Fruit fly (Drosophila melanogaster) S2 (cell line): Measurements from ENCODE around the gene pall.

ENCODE experiments used
- CG8478 ChIP-seq: fragments of >200 bp; optimal IDR thresholded peaks from 2 replicates; lab custom pipeline; 2018
- CTCF ChIP-seq, 2 experiments: fragments of >200 bp; optimal IDR thresholded peaks; 2 replicates each; lab custom pipeline; 2018

The pall gene

dm6 chr3L:9487586-9487985 lies at the start of gene pall:
Gene pall (minus strand): TSS chr3L:9487790.
- TF ChIP-seq CG8478 (lab: Kevin White, UChicago) (no peak), CTCF (optimal IDR thresholded peaks at IDR 0.05; lab: Kevin White, UChicago) (peak in 1 of 2 experiments; percentile 6)

- TF ChIP-seq CG8478 (lab: Kevin White, UChicago), result no peak
- TF ChIP-seq CTCF (optimal IDR thresholded peaks at IDR 0.05; lab: Kevin White, UChicago), result no peak
These were observed 41.2 kb upstream of the pall start, which contains the start of gene Or67a for dm6 chr3L:9528835-9529234. Gene Or67a (plus strand): TSS chr3L:9529067.

dm6 chr3L:9525444-9525843 lies 37.9 kb upstream of the pall start, which contains the start of gene CG33700:
Gene CG33700 (minus strand): TSS chr3L:9525544.
- TF ChIP-seq CG8478 (lab: Kevin White, UChicago) (no peak), CTCF (optimal IDR thresholded peaks at IDR 0.05; lab: Kevin White, UChicago) (no peak)

- TF ChIP-seq CTCF (optimal IDR thresholded peaks at IDR 0.05; lab: Kevin White, UChicago), result no peak
- TF ChIP-seq CG8478 (lab: Kevin White, UChicago), result no peak
These were observed 25.7 kb upstream of the pall start, which contains the start of gene CG33702 for dm6 chr3L:9513309-9513708. Gene CG33702 (minus strand): TSS chr3L:9513409.

- TF ChIP-seq CTCF (optimal IDR thresholded peaks at IDR 0.05; lab: Kevin White, UChicago), result no peak
- TF ChIP-seq CG8478 (lab: Kevin White, UChicago), result no peak
These were observed 25.0 kb upstream of the pall start, which contains the start of gene CG33703 for dm6 chr3L:9512560-9512959. Gene CG33703 (minus strand): TSS chr3L:9512660.

- TF ChIP-seq CTCF (optimal IDR thresholded peaks at IDR 0.05; lab: Kevin White, UChicago) (peak; percentile 50 to 64), CG8478 (lab: Kevin White, UChicago) (no peak)
These were observed 24.0 kb upstream of the pall start, which contains the start of gene RpS9 for dm6 chr3L:9511287-9512256. Gene RpS9 (minus strand): TSS chr3L:9511531.

- TF ChIP-seq CG8478 (lab: Kevin White, UChicago) (no peak), CTCF (optimal IDR thresholded peaks at IDR 0.05; lab: Kevin White, UChicago) (no peak)
These were observed 21.6 kb upstream of the pall start, which contains the start of gene CG3408 for dm6 chr3L:9509037-9509830. Gene CG3408 (minus strand): TSS chr3L:9509583.

- TF ChIP-seq CTCF (optimal IDR thresholded peaks at IDR 0.05; lab: Kevin White, UChicago), result no peak
- no peak for TF ChIP-seq CG8478 (lab: Kevin White, UChicago)
These were observed 21.1 kb upstream of the pall start for dm6 chr3L:9508653-9509036.

- TF ChIP-seq CG8478 (lab: Kevin White, UChicago), result no peak
- TF ChIP-seq CTCF (optimal IDR thresholded peaks at IDR 0.05; lab: Kevin White, UChicago), result no peak
These were observed 18.8 kb upstream of the pall start for dm6 chr3L:9506421-9506820.

dm6 chr3L:9505713-9506062 lies 18.1 kb upstream of the pall start:
- TF ChIP-seq CG8478 (lab: Kevin White, UChicago) (no peak), CTCF (optimal IDR thresholded peaks at IDR 0.05; lab: Kevin White, UChicago) (no peak)

- TF ChIP-seq CTCF (optimal IDR thresholded peaks at IDR 0.05; lab: Kevin White, UChicago), result no peak
- no peak for TF ChIP-seq CG8478 (lab: Kevin White, UChicago)
These were observed 17.6 kb upstream of the pall start, which contains the start of gene path for dm6 chr3L:9505007-9505712. Gene path (minus strand): TSS chr3L:9505328.

dm6 chr3L:9504530-9504929 lies 16.9 kb upstream of the pall start:
- TF ChIP-seq CG8478 (lab: Kevin White, UChicago) (no peak), CTCF (optimal IDR thresholded peaks at IDR 0.05; lab: Kevin White, UChicago) (no peak)

- TF ChIP-seq CG8478 (lab: Kevin White, UChicago), result no peak
- no peak for TF ChIP-seq CTCF (optimal IDR thresholded peaks at IDR 0.05; lab: Kevin White, UChicago)
These were observed 16.1 kb upstream of the pall start for dm6 chr3L:9503552-9504317.
